Worm (Caenorhabditis elegans): ENCODE results near the gene sri-47.

- no peak for TF ChIP-seq sox-4 (tag; optimal IDR thresholded peaks at IDR 0.05)
- no peak for TF ChIP-seq C04F5.9 (tag; optimal IDR thresholded peaks at IDR 0.05)
- TF ChIP-seq ceh-63 (GFP tag; optimal IDR thresholded peaks at IDR 0.05): no peak
- no peak for TF ChIP-seq elt-2 (tag; optimal IDR thresholded peaks at IDR 0.05)
- no peak for TF ChIP-seq egl-27 (tag; optimal IDR thresholded peaks at IDR 0.05)
- no peak for TF ChIP-seq lsy-2 (tag; optimal IDR thresholded peaks at IDR 0.05)
- TF ChIP-seq ztf-11 (tag; optimal IDR thresholded peaks at IDR 0.05): no peak
- no peak for TF ChIP-seq ama-1 (optimal IDR thresholded peaks at IDR 0.05)
These were observed 19.3 kb upstream of the sri-47 start, which contains the start of gene F22E5.21 for ce11 chrII:2637359-2637758.
